Fruit fly (Drosophila melanogaster) whole organism, embryonic: ENCODE measurements around the gene CG31103.

Experiments used
- Atf6 ChIP-seq: fragments of 200-800 bp; sonication (Bioruptor generic); IDR thresholded peaks from 2 replicates; pipeline ENCODE4 v1.3.6; 2022; ENCODE audit warnings: missing biosample characterization, missing genetic modification characterization
- CG10366 ChIP-seq: fragments of 200-800 bp; sonication (Bioruptor generic); IDR thresholded peaks from 2 replicates; pipeline ENCODE4 v1.3.6; 2022; ENCODE audit warnings: missing biosample characterization, missing genetic modification characterization
- CG12071 ChIP-seq: fragments of 200-800 bp; sonication (Bioruptor generic); optimal IDR thresholded peaks from 3 replicates; lab custom pipeline; 2018; ENCODE audit warnings: missing biosample characterization, mild to moderate bottlenecking, missing genetic modification characterization
- CG1233 ChIP-seq: fragments of 200-800 bp; sonication (Bioruptor generic); optimal IDR thresholded peaks from 4 replicates; lab custom pipeline; 2018; ENCODE audit warnings: missing biosample characterization, mild to moderate bottlenecking, missing genetic modification characterization
- CG13123 ChIP-seq: fragments of 200-800 bp; sonication (Bioruptor generic); optimal IDR thresholded peaks from 2 replicates; lab custom pipeline; 2016; ENCODE audit warnings: missing biosample characterization, missing genetic modification characterization
- CG15601 ChIP-seq: fragments of 200-800 bp; sonication (Bioruptor generic); optimal IDR thresholded peaks from 3 replicates; lab custom pipeline; 2019; ENCODE audit warnings: missing biosample characterization, mild to moderate bottlenecking, missing genetic modification characterization, moderate library complexity
- CG18011 ChIP-seq: fragments of 200-800 bp; sonication (Bioruptor generic); optimal IDR thresholded peaks from 2 replicates; lab custom pipeline; 2017; ENCODE audit warnings: missing biosample characterization, missing genetic modification characterization, mild to moderate bottlenecking, moderate library complexity, missing genotype
- CG2202 ChIP-seq: fragments of 200-800 bp; sonication (Bioruptor generic); optimal IDR thresholded peaks from 2 replicates; lab custom pipeline; 2018; ENCODE audit warnings: missing biosample characterization, mild to moderate bottlenecking, missing genetic modification characterization
- CG3163 ChIP-seq: fragments of 200-800 bp; sonication (Bioruptor generic); optimal IDR thresholded peaks from 3 replicates; lab custom pipeline; 2016; ENCODE audit warnings: missing biosample characterization, missing genetic modification characterization
- CG32767 ChIP-seq: fragments of 200-800 bp; sonication (Bioruptor generic); IDR thresholded peaks from 2 replicates; pipeline ENCODE4 v1.3.6; 2022; ENCODE audit warnings: missing biosample characterization, missing genetic modification characterization
- CG3281 ChIP-seq: fragments of 200-800 bp; sonication (Bioruptor generic); optimal IDR thresholded peaks from 3 replicates; lab custom pipeline; 2017; ENCODE audit warnings: missing biosample characterization, mild to moderate bottlenecking, missing genetic modification characterization
- CG42726 ChIP-seq: fragments of 200-800 bp; sonication (Bioruptor generic); IDR thresholded peaks from 2 replicates; pipeline ENCODE4 v1.3.6; 2022; ENCODE audit warnings: missing biosample characterization, missing genetic modification characterization; ENCODE audit not compliant: partially characterized antibody
- CG4424 ChIP-seq: fragments of 200-800 bp; sonication (Bioruptor generic); optimal IDR thresholded peaks from 3 replicates; lab custom pipeline; 2016; ENCODE audit warnings: missing biosample characterization, missing genetic modification characterization
- CG4730 ChIP-seq: fragments of 200-800 bp; sonication (Bioruptor generic); IDR thresholded peaks from 2 replicates; pipeline ENCODE4 v1.3.6; 2022; ENCODE audit warnings: missing biosample characterization, missing genetic modification characterization
- CG5245 ChIP-seq: fragments of 200-800 bp; sonication (Bioruptor generic); optimal IDR thresholded peaks from 3 replicates; lab custom pipeline; 2016; ENCODE audit warnings: missing biosample characterization, missing genetic modification characterization
- CG5953 ChIP-seq: fragments of 200-800 bp; sonication (Bioruptor generic); IDR thresholded peaks from 2 replicates; pipeline ENCODE4 v1.3.6; 2022; ENCODE audit warnings: missing biosample characterization, missing genetic modification characterization
- CG7271 ChIP-seq: fragments of 200-800 bp; sonication (Bioruptor generic); optimal IDR thresholded peaks from 2 replicates; lab custom pipeline; 2018; ENCODE audit warnings: missing biosample characterization, mild to moderate bottlenecking, missing genetic modification characterization, moderate library complexity
- CG7372 ChIP-seq: fragments of 200-800 bp; sonication (Bioruptor generic); IDR thresholded peaks from 2 replicates; pipeline ENCODE4 v1.3.6; 2022; ENCODE audit warnings: missing biosample characterization, missing genetic modification characterization
- CG7928 ChIP-seq: fragments of 200-800 bp; sonication (Bioruptor generic); optimal IDR thresholded peaks from 2 replicates; lab custom pipeline; 2017; ENCODE audit warnings: missing biosample characterization, mild to moderate bottlenecking, missing genetic modification characterization
- CG9215 ChIP-seq: fragments of 200-800 bp; sonication (Bioruptor generic); IDR thresholded peaks from 2 replicates; pipeline ENCODE4 v1.3.6; 2022; ENCODE audit warnings: missing biosample characterization, missing genetic modification characterization
- CG9437 ChIP-seq: fragments of 200-800 bp; sonication (Bioruptor generic); optimal IDR thresholded peaks from 2 replicates; lab custom pipeline; 2018; ENCODE audit warnings: missing biosample characterization, mild to moderate bottlenecking, missing genetic modification characterization
- CTCF ChIP-seq: fragments of 200-800 bp; sonication (Bioruptor generic); optimal IDR thresholded peaks from 2 replicates; lab custom pipeline; 2017; ENCODE audit warnings: missing biosample characterization, mild to moderate bottlenecking, missing genetic modification characterization, moderate library complexity
- CkIIα-i1 ChIP-seq: fragments of 200-800 bp; sonication (Bioruptor generic); IDR thresholded peaks from 2 replicates; pipeline ENCODE4 v1.3.6; 2022; ENCODE audit warnings: missing biosample characterization, missing genetic modification characterization
- CoRest ChIP-seq: fragments of 200-800 bp; sonication (Bioruptor generic); optimal IDR thresholded peaks from 3 replicates; lab custom pipeline; 2018; ENCODE audit warnings: missing biosample characterization, mild to moderate bottlenecking, missing genetic modification characterization, moderate library complexity
- CrebB ChIP-seq: fragments of 200-800 bp; sonication (Bioruptor generic); optimal IDR thresholded peaks from 3 replicates; lab custom pipeline; 2018; ENCODE audit warnings: missing biosample characterization, mild to moderate bottlenecking, missing genetic modification characterization
- Doc2 ChIP-seq: fragments of 200-800 bp; sonication (Bioruptor generic); IDR thresholded peaks from 2 replicates; pipeline ENCODE4 v1.3.6; 2022; ENCODE audit warnings: missing biosample characterization, missing genetic modification characterization
- Doc3 ChIP-seq: fragments of 200-800 bp; sonication (Bioruptor generic); IDR thresholded peaks from 3 replicates; pipeline ENCODE4 v1.3.6; 2022; ENCODE audit warnings: missing biosample characterization, missing genetic modification characterization; ENCODE audit not compliant: partially characterized antibody
- Ets65A ChIP-seq: fragments of 200-800 bp; sonication (Bioruptor generic); peaks from one replicate; lab custom pipeline; 2016; ENCODE audit warnings: missing biosample characterization, missing genetic modification characterization
- Fer3 ChIP-seq: fragments of 200-800 bp; sonication (Bioruptor generic); optimal IDR thresholded peaks from 2 replicates; lab custom pipeline; 2018; ENCODE audit warnings: missing biosample characterization, mild to moderate bottlenecking, missing genetic modification characterization, moderate library complexity
- Hmr ChIP-seq: fragments of 200-800 bp; sonication (Bioruptor generic); optimal IDR thresholded peaks from 3 replicates; lab custom pipeline; 2017; ENCODE audit warnings: mild to moderate bottlenecking, missing biosample characterization, missing genetic modification reagents, missing genetic modification characterization
- Hr3 ChIP-seq: fragments of 200-800 bp; sonication (Bioruptor generic); optimal IDR thresholded peaks from 3 replicates; lab custom pipeline; 2016; ENCODE audit warnings: missing biosample characterization, missing genetic modification characterization
- Lim3 ChIP-seq: fragments of 200-800 bp; sonication (Bioruptor generic); IDR thresholded peaks from 2 replicates; pipeline ENCODE4 v1.3.6; 2022; ENCODE audit warnings: missing biosample characterization, missing genetic modification characterization
- Tbp ChIP-seq: fragments of >200 bp; optimal IDR thresholded peaks from 2 replicates; lab custom pipeline; 2018; ENCODE audit warnings: missing biosample characterization, missing genetic modification characterization
- YL-1 ChIP-seq: fragments of 200-800 bp; sonication (Bioruptor generic); optimal IDR thresholded peaks from 3 replicates; lab custom pipeline; 2017; ENCODE audit warnings: missing biosample characterization, mild to moderate bottlenecking, missing genetic modification characterization
- chn ChIP-seq: fragments of 200-800 bp; sonication (Bioruptor generic); optimal IDR thresholded peaks from 2 replicates; lab custom pipeline; 2016; ENCODE audit warnings: missing biosample characterization, missing genetic modification characterization
- ems ChIP-seq: fragments of 200-800 bp; sonication (Bioruptor generic); optimal IDR thresholded peaks from 3 replicates; lab custom pipeline; 2016; ENCODE audit warnings: missing biosample characterization, missing genetic modification characterization
- eyg ChIP-seq: fragments of 200-800 bp; sonication (Bioruptor generic); optimal IDR thresholded peaks from 3 replicates; lab custom pipeline; 2016; ENCODE audit warnings: missing biosample characterization, missing genetic modification characterization
- ham ChIP-seq: fragments of 200-800 bp; sonication (Bioruptor generic); IDR thresholded peaks from 2 replicates; pipeline ENCODE4 v1.3.6; 2022; ENCODE audit warnings: missing biosample characterization, missing genetic modification characterization
- her ChIP-seq: fragments of 200-800 bp; sonication (Bioruptor generic); optimal IDR thresholded peaks from 2 replicates; lab custom pipeline; 2016; ENCODE audit warnings: missing biosample characterization, missing genetic modification characterization
- jing ChIP-seq: fragments of 200-800 bp; sonication (Bioruptor generic); optimal IDR thresholded peaks from 2 replicates; lab custom pipeline; 2018; ENCODE audit warnings: missing biosample characterization, mild to moderate bottlenecking, missing genetic modification characterization
- mld ChIP-seq: fragments of 200-800 bp; sonication (Bioruptor generic); IDR thresholded peaks from 3 replicates; pipeline ENCODE4 v1.3.6; 2022; ENCODE audit warnings: missing biosample characterization, missing genetic modification characterization; ENCODE audit not compliant: partially characterized antibody
- nau ChIP-seq: fragments of 200-800 bp; sonication (Bioruptor generic); optimal IDR thresholded peaks from 3 replicates; lab custom pipeline; 2017; ENCODE audit warnings: missing biosample characterization, mild to moderate bottlenecking, missing genetic modification characterization, missing genetic modification reagents
- odd ChIP-seq: fragments of 200-800 bp; sonication (Bioruptor generic); optimal IDR thresholded peaks from 2 replicates; lab custom pipeline; 2017; ENCODE audit warnings: missing biosample characterization, mild to moderate bottlenecking, missing genetic modification characterization
- peb ChIP-seq: fragments of 200-800 bp; sonication (Bioruptor generic); IDR thresholded peaks from 2 replicates; pipeline ENCODE4 v1.3.6; 2022; ENCODE audit warnings: missing biosample characterization, missing genetic modification characterization
- sc ChIP-seq, 3 experiments: fragments of >200 bp in 2 of 3; fragments of 200-800 bp in 1 of 3; sonication (Bioruptor generic) in 1 of 3; optimal IDR thresholded peaks; 2 replicates in 2 of 3; 3 replicates in 1 of 3; lab custom pipeline; 2017; ENCODE audit warnings: mild to moderate bottlenecking in 1 of 3, missing biosample characterization in 1 of 3, missing genetic modification characterization in 1 of 3, missing genetic modification reagents in 1 of 3
- shn ChIP-seq: fragments of 200-800 bp; sonication (Bioruptor generic); optimal IDR thresholded peaks from 3 replicates; lab custom pipeline; 2016; ENCODE audit warnings: missing biosample characterization, missing genetic modification characterization
- slbo ChIP-seq: fragments of 200-800 bp; sonication (Bioruptor generic); IDR thresholded peaks from 2 replicates; pipeline ENCODE4 v1.3.6; 2022; ENCODE audit warnings: missing biosample characterization, missing genetic modification characterization
- tgo ChIP-seq: fragments of 200-800 bp; sonication (Bioruptor generic); IDR thresholded peaks from 3 replicates; pipeline ENCODE4 v1.3.6; 2022; ENCODE audit warnings: missing biosample characterization, missing genetic modification characterization
- wdn ChIP-seq: fragments of 200-800 bp; sonication (Bioruptor generic); IDR thresholded peaks from 2 replicates; pipeline ENCODE4 v1.3.6; 2022; ENCODE audit warnings: missing biosample characterization, missing genetic modification characterization
- yki ChIP-seq: fragments of >200 bp; optimal IDR thresholded peaks from 3 replicates; lab custom pipeline; 2018

The CG31103 gene

dm6 chr3R:25249145-25250141 is 30.3 kb downstream of the CG31103 start, which contains the start of gene Nup358 (continued):
- no peak for TF ChIP-seq wdn (GFP tag; lab: Robert Waterston, UW)
- TF ChIP-seq CG15601 (tag; lab: Kevin White, UChicago): peak; percentile 37
- no peak for TF ChIP-seq CG4424 (GFP tag; lab: Kevin White, UChicago)
- TF ChIP-seq slbo (GFP tag; lab: Robert Waterston, UW): no peak
- TF ChIP-seq odd: no peak
- TF ChIP-seq tgo (GFP tag; lab: Robert Waterston, UW): no peak
- no peak for TF ChIP-seq Fer3 (tag; lab: Kevin White, UChicago)
- TF ChIP-seq CG7372: no peak
- no peak for TF ChIP-seq nau (GFP tag; lab: Kevin White, UChicago)
- no peak for TF ChIP-seq shn (GFP tag; lab: Kevin White, UChicago)
- no peak for TF ChIP-seq CG2202 (tag; lab: Kevin White, UChicago)
- TF ChIP-seq ems (GFP tag; lab: Kevin White, UChicago): no peak
- TF ChIP-seq CG5953 (GFP tag; lab: Robert Waterston, UW): no peak
- TF ChIP-seq mld (GFP tag; lab: Robert Waterston, UW): peak; percentile 97
- no peak for TF ChIP-seq jing (GFP tag; lab: Kevin White, UChicago)
- TF ChIP-seq CG3281 (GFP tag; lab: Kevin White, UChicago): no peak
- no peak for TF ChIP-seq Lim3 (GFP tag; lab: Robert Waterston, UW)
- peak; percentile 8 for TF ChIP-seq CG7928 (GFP tag; lab: Kevin White, UChicago)
- TF ChIP-seq Atf6: no peak
- no peak for TF ChIP-seq yki (lab: Kevin White, UChicago)
- TF ChIP-seq Hmr: no peak
- TF ChIP-seq CG10366 (GFP tag; lab: Robert Waterston, UW): no peak
- no peak for TF ChIP-seq CG1233 (GFP tag; lab: Kevin White, UChicago)
- TF ChIP-seq CG32767 (GFP tag; lab: Robert Waterston, UW): no peak
- no peak for TF ChIP-seq Ets65A (GFP tag; lab: Kevin White, UChicago)
- peak; percentile 34 for TF ChIP-seq YL-1 (GFP tag; lab: Kevin White, UChicago)
- no peak for TF ChIP-seq peb (GFP tag; lab: Robert Waterston, UW)
- TF ChIP-seq Hr3 (GFP tag; lab: Kevin White, UChicago): no peak
- peak; percentile 99 for TF ChIP-seq CG42726 (GFP tag; lab: Robert Waterston, UW)
- TF ChIP-seq CoRest (tag; lab: Kevin White, UChicago): peak; percentile 22
- TF ChIP-seq CG3163 (GFP tag; lab: Kevin White, UChicago): no peak
- no peak for TF ChIP-seq chn (GFP tag; lab: Kevin White, UChicago)
- no peak for TF ChIP-seq CG18011 (GFP tag; lab: Kevin White, UChicago)
- no peak for TF ChIP-seq ham (GFP tag; lab: Robert Waterston, UW)
- TF ChIP-seq Doc3: peak; percentile 96
- no peak for TF ChIP-seq Doc2 (GFP tag; lab: Robert Waterston, UW)
- TF ChIP-seq CG12071: no peak
- TF ChIP-seq CrebB (tag; lab: Kevin White, UChicago): no peak
- no peak for TF ChIP-seq CG13123
- no peak for TF ChIP-seq CG9215
- no peak for TF ChIP-seq CG5245
- TF ChIP-seq eyg: no peak
- TF ChIP-seq CG7271 (tag; lab: Kevin White, UChicago): no peak
- TF ChIP-seq CG4730: no peak
- TF ChIP-seq CkIIα-i1: no peak
- no peak for TF ChIP-seq CTCF (GFP tag; lab: Kevin White, UChicago)
- TF ChIP-seq her: no peak
- TF ChIP-seq sc (optimal IDR thresholded peaks at IDR 0.05; lab: Kevin White, UChicago): no peak
- TF ChIP-seq sc (GFP tag; optimal IDR thresholded peaks at IDR 0.05; lab: Kevin White, UChicago): no peak
- no peak for TF ChIP-seq Tbp (GFP tag; lab: Kevin White, UChicago)
- no peak for TF ChIP-seq CG9437 (GFP tag; lab: Kevin White, UChicago)
